Worm (Caenorhabditis elegans) whole organism, young adult: Measurements from ENCODE around the gene atp-2.

Experiments
- B0336.3 ChIP-seq: fragments of 200-800 bp; sonication (Bioruptor generic); IDR thresholded peaks from 2 replicates; pipeline ENCODE4 v1.3.6; 2022; ENCODE audit warnings: missing genetic modification characterization, missing compliant biosample characterization
- C17E4.6 ChIP-seq: fragments of 200-800 bp; sonication (Bioruptor generic); IDR thresholded peaks from 2 replicates; pipeline ENCODE4 v1.3.6; 2022; ENCODE audit warnings: missing genetic modification reagents, missing genetic modification characterization, missing compliant biosample characterization
- D2030.7 ChIP-seq: fragments of 200-800 bp; sonication (Bioruptor generic); IDR thresholded peaks from 2 replicates; pipeline ENCODE4 v1.3.6; 2022; ENCODE audit warnings: missing genetic modification reagents, missing genetic modification characterization, missing compliant biosample characterization
- F23B12.7 ChIP-seq: sonication (generic microtip); optimal IDR thresholded peaks from 2 replicates; lab custom pipeline; 2017; ENCODE audit warnings: missing genetic modification characterization, mild to moderate bottlenecking, missing compliant biosample characterization, antibody characterized with exemption, moderate library complexity; ENCODE audit not compliant: insufficient read depth
- F37B4.10 ChIP-seq: fragments of 200-800 bp; sonication (Bioruptor generic); IDR thresholded peaks from 2 replicates; pipeline ENCODE4 v1.3.6; 2022; ENCODE audit warnings: missing genetic modification characterization, missing compliant biosample characterization
- F52B5.7 ChIP-seq: sonication (generic microtip); optimal IDR thresholded peaks from 2 replicates; lab custom pipeline; 2016; ENCODE audit warnings: mild to moderate bottlenecking, missing genetic modification characterization, missing compliant biosample characterization
- F55B11.4 ChIP-seq: sonication (generic microtip); optimal IDR thresholded peaks from 2 replicates; lab custom pipeline; 2016; ENCODE audit warnings: missing compliant biosample characterization, missing genetic modification characterization, borderline replicate concordance; ENCODE audit not compliant: insufficient read depth
- K11D2.4 ChIP-seq: fragments of 200-800 bp; sonication (Bioruptor generic); IDR thresholded peaks from 2 replicates; pipeline ENCODE4 v1.3.6; 2022; ENCODE audit warnings: missing genetic modification reagents, missing genetic modification characterization, missing compliant biosample characterization
- K12H6.12 ChIP-seq: fragments of 200-800 bp; sonication (Bioruptor generic); optimal IDR thresholded peaks from 2 replicates; lab custom pipeline; 2018; ENCODE audit warnings: mild to moderate bottlenecking, missing genetic modification characterization, missing compliant biosample characterization
- T26A5.8 ChIP-seq: sonication (generic microtip); optimal IDR thresholded peaks from 2 replicates; lab custom pipeline; 2016; ENCODE audit warnings: missing genetic modification characterization, missing compliant biosample characterization
- Y56A3A.18 ChIP-seq: fragments of 200-800 bp; sonication (Bioruptor generic); IDR thresholded peaks from 2 replicates; pipeline ENCODE4 v1.3.6; 2022; ENCODE audit warnings: missing genetic modification reagents, missing genetic modification characterization, missing compliant biosample characterization
- Y95B8A.8 ChIP-seq: fragments of 200-800 bp; sonication (Bioruptor generic); IDR thresholded peaks from 2 replicates; pipeline ENCODE4 v1.3.6; 2022; ENCODE audit warnings: missing genetic modification reagents, missing genetic modification characterization, missing compliant biosample characterization
- ZK185.1 ChIP-seq: sonication (generic microtip); optimal IDR thresholded peaks from 2 replicates; lab custom pipeline; 2016; ENCODE audit warnings: mild to moderate bottlenecking, missing genetic modification characterization, missing compliant biosample characterization; ENCODE audit not compliant: poor library complexity, severe bottlenecking
- athp-1 ChIP-seq: sonication (generic microtip); optimal IDR thresholded peaks from 2 replicates; lab custom pipeline; 2017; ENCODE audit warnings: mild to moderate bottlenecking, missing genetic modification characterization, missing compliant biosample characterization
- attf-6 ChIP-seq: fragments of 200-800 bp; sonication (Bioruptor generic); IDR thresholded peaks from 2 replicates; pipeline ENCODE4 v1.3.6; 2022; ENCODE audit warnings: missing genetic modification reagents, missing genetic modification characterization, missing compliant biosample characterization
- ccch-3 ChIP-seq: fragments of 200-800 bp; sonication (Bioruptor generic); optimal IDR thresholded peaks from 2 replicates; lab custom pipeline; 2018; ENCODE audit warnings: mild to moderate bottlenecking, missing genetic modification characterization, missing compliant biosample characterization
- cebp-1 ChIP-seq, 2 experiments: fragments of 200-800 bp in 1 of 2; sonication (Bioruptor generic) in 1 of 2; sonication (generic microtip) in 1 of 2; IDR thresholded peaks in 1 of 2; optimal IDR thresholded peaks in 1 of 2; 2 replicates each; pipeline versions ENCODE4 v1.3.6 to Lab custom; 2017 to 2022; ENCODE audit warnings: missing compliant biosample characterization in 2 of 2, missing genetic modification characterization in 2 of 2, mild to moderate bottlenecking in 1 of 2, missing genetic modification reagents in 1 of 2, moderate library complexity in 1 of 2
- ceh-27 ChIP-seq: fragments of 200-800 bp; sonication (Bioruptor generic); optimal IDR thresholded peaks from 2 replicates; lab custom pipeline; 2018; ENCODE audit warnings: mild to moderate bottlenecking, missing genetic modification characterization, moderate library complexity, missing compliant biosample characterization
- ceh-58 ChIP-seq: fragments of 200-800 bp; sonication (Bioruptor generic); IDR thresholded peaks from 2 replicates; pipeline ENCODE4 v1.3.6; 2022; ENCODE audit warnings: missing genetic modification characterization, missing compliant biosample characterization
- chd-7 ChIP-seq: sonication (generic microtip); optimal IDR thresholded peaks from 2 replicates; lab custom pipeline; 2016; ENCODE audit warnings: mild to moderate bottlenecking, missing genetic modification characterization, moderate library complexity, missing compliant biosample characterization
- dpl-1 ChIP-seq: fragments of 150-350 bp; optimal IDR thresholded peaks from 2 replicates; lab custom pipeline; 2014; ENCODE audit warnings: missing biosample characterization, missing genetic modification reagents, missing genetic modification characterization
- ekl-4 ChIP-seq: fragments of 200-800 bp; sonication (Bioruptor generic); IDR thresholded peaks from 2 replicates; pipeline ENCODE4 v1.3.6; 2022; ENCODE audit warnings: missing genetic modification reagents, missing genetic modification characterization, missing compliant biosample characterization
- gei-17 ChIP-seq: fragments of 200-800 bp; sonication (Bioruptor generic); optimal IDR thresholded peaks from 2 replicates; lab custom pipeline; 2018; ENCODE audit warnings: mild to moderate bottlenecking, missing genetic modification characterization, missing compliant biosample characterization
- him-1 ChIP-seq: sonication (generic microtip); optimal IDR thresholded peaks from 2 replicates; lab custom pipeline; 2016; ENCODE audit warnings: missing genotype, missing genetic modification reagents, missing genetic modification characterization, missing compliant biosample characterization
- hlh-26 ChIP-seq: fragments of 200-800 bp; sonication (Bioruptor generic); conservative IDR thresholded peaks from 2 replicates; pipeline ENCODE4 v1.3.6; 2022; ENCODE audit warnings: missing genetic modification reagents, missing genetic modification characterization, missing compliant biosample characterization
- hrde-1 ChIP-seq: sonication (generic microtip); optimal IDR thresholded peaks from 2 replicates; lab custom pipeline; 2016; ENCODE audit warnings: missing genetic modification characterization, mild to moderate bottlenecking, missing compliant biosample characterization, moderate library complexity, missing genotype, missing genetic modification reagents, borderline replicate concordance
- hsf-1 ChIP-seq: fragments of 200-800 bp; sonication (Bioruptor generic); IDR thresholded peaks from 2 replicates; pipeline ENCODE4 v1.3.6; 2022; ENCODE audit warnings: missing genetic modification reagents, missing genetic modification characterization, missing compliant biosample characterization
- let-607 ChIP-seq, 2 experiments: fragments of 200-800 bp in 1 of 2; sonication (Bioruptor generic) in 1 of 2; sonication (generic microtip) in 1 of 2; optimal IDR thresholded peaks; 2 replicates each; lab custom pipeline; 2016 to 2018; ENCODE audit warnings: mild to moderate bottlenecking in 2 of 2, missing compliant biosample characterization in 2 of 2, missing genetic modification characterization in 2 of 2, moderate library complexity in 2 of 2, missing genotype in 1 of 2
- lin-40 ChIP-seq: sonication (generic microtip); optimal IDR thresholded peaks from 2 replicates; lab custom pipeline; 2016; ENCODE audit warnings: missing genetic modification characterization, mild to moderate bottlenecking, missing compliant biosample characterization, missing genotype, missing genetic modification reagents
- lin-54 ChIP-seq: fragments of 200-800 bp; sonication (Bioruptor generic); optimal IDR thresholded peaks from 2 replicates; lab custom pipeline; 2018; ENCODE audit warnings: mild to moderate bottlenecking, missing genetic modification characterization, missing compliant biosample characterization
- lsy-27 ChIP-seq: sonication (generic microtip); optimal IDR thresholded peaks from 2 replicates; lab custom pipeline; 2017; ENCODE audit warnings: missing genetic modification characterization, mild to moderate bottlenecking, missing compliant biosample characterization, antibody characterized with exemption, missing genotype, borderline replicate concordance; ENCODE audit not compliant: insufficient read depth
- madf-3 ChIP-seq: fragments of 200-800 bp; sonication (Bioruptor generic); IDR thresholded peaks from 2 replicates; pipeline ENCODE4 v1.3.6; 2022; ENCODE audit warnings: missing genetic modification reagents, missing genetic modification characterization, missing compliant biosample characterization
- mcd-1 ChIP-seq: fragments of 200-800 bp; sonication (Bioruptor generic); IDR thresholded peaks from 2 replicates; pipeline ENCODE4 v1.3.6; 2022; ENCODE audit warnings: missing genetic modification reagents, missing genetic modification characterization, missing compliant biosample characterization
- nfyb-1 ChIP-seq: fragments of 200-800 bp; sonication (Bioruptor generic); IDR thresholded peaks from 2 replicates; pipeline ENCODE4 v1.3.6; 2022; ENCODE audit warnings: missing genetic modification reagents, missing genetic modification characterization, missing compliant biosample characterization
- nhr-27 ChIP-seq: fragments of 200-800 bp; sonication (Bioruptor generic); optimal IDR thresholded peaks from 2 replicates; lab custom pipeline; 2018; ENCODE audit warnings: mild to moderate bottlenecking, missing genetic modification characterization, moderate library complexity, missing compliant biosample characterization
- nhr-80 ChIP-seq: sonication (generic microtip); optimal IDR thresholded peaks from 2 replicates; lab custom pipeline; 2016; ENCODE audit warnings: missing genetic modification characterization, missing compliant biosample characterization
- nhr-90 ChIP-seq: sonication (generic microtip); optimal IDR thresholded peaks from 2 replicates; lab custom pipeline; 2016; ENCODE audit warnings: missing genotype, mild to moderate bottlenecking, missing genetic modification characterization, missing compliant biosample characterization
- repo-1 ChIP-seq: sonication (generic microtip); optimal IDR thresholded peaks from 2 replicates; lab custom pipeline; 2017; ENCODE audit warnings: mild to moderate bottlenecking, missing genetic modification characterization, missing compliant biosample characterization
- snpc-1.1 ChIP-seq: sonication (generic microtip); optimal IDR thresholded peaks from 2 replicates; lab custom pipeline; 2017; ENCODE audit warnings: missing genetic modification characterization, mild to moderate bottlenecking, missing compliant biosample characterization, antibody characterized with exemption, moderate library complexity, missing genotype, missing genetic modification reagents; ENCODE audit not compliant: insufficient read depth
- sptf-2 ChIP-seq: fragments of 200-800 bp; sonication (Bioruptor generic); optimal IDR thresholded peaks from 2 replicates; lab custom pipeline; 2018; ENCODE audit warnings: mild to moderate bottlenecking, missing genetic modification characterization, missing compliant biosample characterization
- tbp1 ChIP-seq: fragments of 200-800 bp; sonication (Bioruptor generic); optimal IDR thresholded peaks from 2 replicates; lab custom pipeline; 2018; ENCODE audit warnings: mild to moderate bottlenecking, missing genetic modification characterization, missing compliant biosample characterization
- tlf-1 ChIP-seq: fragments of 200-800 bp; sonication (Bioruptor generic); optimal IDR thresholded peaks from 2 replicates; lab custom pipeline; 2018; ENCODE audit warnings: mild to moderate bottlenecking, missing genetic modification characterization, missing compliant biosample characterization
- xnd-1 ChIP-seq: sonication (generic microtip); optimal IDR thresholded peaks from 2 replicates; lab custom pipeline; 2016; ENCODE audit warnings: missing genotype, missing genetic modification reagents, missing genetic modification characterization, missing compliant biosample characterization
- zfh-2 ChIP-seq: fragments of 200-800 bp; sonication (Bioruptor generic); conservative IDR thresholded peaks from 2 replicates; pipeline ENCODE4 v1.3.6; 2022; ENCODE audit warnings: missing genetic modification reagents, missing genetic modification characterization, missing compliant biosample characterization
- ztf-6 ChIP-seq: fragments of 200-800 bp; sonication (Bioruptor generic); IDR thresholded peaks from 2 replicates; pipeline ENCODE4 v1.3.6; 2022; ENCODE audit warnings: missing genetic modification reagents, missing genetic modification characterization, missing compliant biosample characterization

The atp-2 gene

ce11 chrIII:5196298-5197045 lies 31.7 kb upstream of the atp-2 start:
- TF ChIP-seq D2030.7, result no peak
- no peak for TF ChIP-seq ztf-6 (GFP tag; lab: Robert Waterston, UW)
- peak; percentile 50 for TF ChIP-seq lin-40 (tag; lab: Kevin White, UChicago)
- TF ChIP-seq ceh-58 (GFP tag; lab: Robert Waterston, UW), result no peak
- TF ChIP-seq gei-17 (GFP tag; lab: Kevin White, UChicago), result peak; percentile 11
- TF ChIP-seq mcd-1 (GFP tag; lab: Robert Waterston, UW), result peak; percentile 75
- TF ChIP-seq chd-7 (tag; lab: Kevin White, UChicago), result peak; percentile 61
- peak; percentile 56; the same call in 1 of the 2 replicates for TF ChIP-seq Y56A3A.18 (GFP tag; lab: Robert Waterston, UW)
- no peak for TF ChIP-seq dpl-1
- TF ChIP-seq nhr-27, result no peak
- TF ChIP-seq F52B5.7 (tag; lab: Kevin White, UChicago), result peak; percentile 11
- peak; percentile 83 for TF ChIP-seq nfyb-1 (GFP tag; lab: Robert Waterston, UW)
- no peak for TF ChIP-seq K12H6.12
- no peak for TF ChIP-seq F55B11.4 (tag; lab: Kevin White, UChicago)
- TF ChIP-seq cebp-1 (GFP tag; IDR thresholded peaks at IDR 0.05; lab: Robert Waterston, UW), result 0 out of 2 replicates have a peak, but pooled peaks have one; percentile 12
- peak; percentile 68 for TF ChIP-seq cebp-1 (tag; optimal IDR thresholded peaks at IDR 0.05; lab: Kevin White, UChicago)
- TF ChIP-seq ZK185.1 (tag; lab: Kevin White, UChicago), result peak; percentile 45
- TF ChIP-seq B0336.3, result peak; percentile 68
- peak; percentile 56; the same call in 1 of the 2 replicates for TF ChIP-seq ekl-4 (GFP tag; lab: Robert Waterston, UW)
- TF ChIP-seq sptf-2 (GFP tag; lab: Kevin White, UChicago), result no peak
- TF ChIP-seq hsf-1 (GFP tag; lab: Robert Waterston, UW), result no peak
- 0 out of 2 replicates have a peak, but pooled peaks have one; percentile 57 for TF ChIP-seq madf-3 (GFP tag; lab: Robert Waterston, UW)
- TF ChIP-seq F37B4.10, result no peak
- TF ChIP-seq repo-1 (tag; lab: Kevin White, UChicago), result peak; percentile 91
- peak; percentile 8 for TF ChIP-seq tbp1 (GFP tag; lab: Kevin White, UChicago)
- TF ChIP-seq ceh-27 (GFP tag; lab: Kevin White, UChicago), result peak; percentile 25
- TF ChIP-seq Y95B8A.8 (GFP tag; lab: Robert Waterston, UW), result 0 out of 2 replicates have a peak, but pooled peaks have one; percentile 20
- no peak for TF ChIP-seq C17E4.6 (GFP tag; lab: Robert Waterston, UW)
- no peak for TF ChIP-seq hlh-26 (GFP tag; lab: Robert Waterston, UW)
- no peak for TF ChIP-seq ccch-3 (GFP tag; lab: Kevin White, UChicago)
- TF ChIP-seq let-607 (tag; optimal IDR thresholded peaks at IDR 0.05; lab: Kevin White, UChicago), result peak in 1 of 2 experiments; percentile 20
- TF ChIP-seq athp-1 (tag; lab: Kevin White, UChicago), result peak; percentile 58
- TF ChIP-seq attf-6, result no peak
- peak; percentile 42 for TF ChIP-seq nhr-80
- no peak for TF ChIP-seq xnd-1 (tag; lab: Kevin White, UChicago)
- TF ChIP-seq K11D2.4 (GFP tag; lab: Robert Waterston, UW), result no peak
- TF ChIP-seq zfh-2 (GFP tag; lab: Robert Waterston, UW), result no peak
- TF ChIP-seq lin-54, result peak; percentile 28
- TF ChIP-seq F23B12.7 (tag; lab: Kevin White, UChicago), result peak; percentile 18
- TF ChIP-seq hrde-1 (tag; lab: Kevin White, UChicago), result no peak
- peak; percentile 69 for TF ChIP-seq tlf-1 (GFP tag; lab: Kevin White, UChicago)
- no peak for TF ChIP-seq lsy-27 (tag; lab: Kevin White, UChicago)
- peak; percentile 87 for TF ChIP-seq nhr-90 (tag; lab: Kevin White, UChicago)
- TF ChIP-seq T26A5.8 (tag; lab: Kevin White, UChicago), result no peak
- TF ChIP-seq him-1, result peak; percentile 99
- no peak for TF ChIP-seq snpc-1.1
